Worm (Caenorhabditis elegans) whole organism, L3 larva: Measurements from ENCODE around the gene C18E9.7.

Experiments
- ama-1 ChIP-seq: fragments of 150-350 bp; optimal IDR thresholded peaks from 2 replicates; lab custom pipeline; 2018
- ceh-16 ChIP-seq: sonication (generic microtip); optimal IDR thresholded peaks from 2 replicates; lab custom pipeline; 2017; ENCODE audit warnings: missing biosample characterization, missing genetic modification characterization
- elt-2 ChIP-seq: sonication (generic microtip); optimal IDR thresholded peaks from 2 replicates; lab custom pipeline; 2016; ENCODE audit warnings: missing genetic modification reagents, mild to moderate bottlenecking, missing genetic modification characterization, missing compliant biosample characterization
- pqm-1 ChIP-seq: fragments of 150-350 bp; optimal IDR thresholded peaks from 2 replicates; lab custom pipeline; 2017; ENCODE audit warnings: missing biosample characterization, missing genetic modification characterization, inconsistent platforms
- snpc-4 ChIP-seq: fragments of 150-350 bp; optimal IDR thresholded peaks from 2 replicates; lab custom pipeline; 2014; ENCODE audit warnings: missing biosample characterization, missing genetic modification characterization

DNA sequence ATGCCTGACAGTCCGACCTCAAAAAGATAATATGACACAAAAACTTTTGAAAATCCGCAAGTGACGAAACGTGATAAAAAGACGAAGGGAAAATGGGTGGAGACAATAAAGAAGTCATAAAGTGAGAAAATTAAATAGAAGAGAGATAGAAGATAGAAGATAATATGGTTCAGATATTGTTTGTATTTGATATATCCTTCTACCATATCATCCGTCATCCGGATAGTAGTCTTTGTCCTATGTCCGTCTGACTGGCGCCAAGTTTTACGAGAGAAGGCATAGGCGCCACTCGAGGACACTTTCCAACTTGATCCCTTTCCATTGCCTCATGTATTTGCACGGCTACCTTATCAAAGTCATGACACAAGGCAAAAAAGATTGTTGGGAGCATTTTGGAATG lies 49.3 kb upstream of the C18E9.7 start:
- TF ChIP-seq ama-1 (no peak), snpc-4 (tag; lab: Kevin White, UChicago) (no peak), ceh-16 (tag; lab: Kevin White, UChicago) (no peak), pqm-1 (no peak), elt-2 (tag; lab: Kevin White, UChicago) (no peak)
